Worm (Caenorhabditis elegans): ENCODE results near the gene rpn-6.1.

The rpn-6.1 gene

DNA sequence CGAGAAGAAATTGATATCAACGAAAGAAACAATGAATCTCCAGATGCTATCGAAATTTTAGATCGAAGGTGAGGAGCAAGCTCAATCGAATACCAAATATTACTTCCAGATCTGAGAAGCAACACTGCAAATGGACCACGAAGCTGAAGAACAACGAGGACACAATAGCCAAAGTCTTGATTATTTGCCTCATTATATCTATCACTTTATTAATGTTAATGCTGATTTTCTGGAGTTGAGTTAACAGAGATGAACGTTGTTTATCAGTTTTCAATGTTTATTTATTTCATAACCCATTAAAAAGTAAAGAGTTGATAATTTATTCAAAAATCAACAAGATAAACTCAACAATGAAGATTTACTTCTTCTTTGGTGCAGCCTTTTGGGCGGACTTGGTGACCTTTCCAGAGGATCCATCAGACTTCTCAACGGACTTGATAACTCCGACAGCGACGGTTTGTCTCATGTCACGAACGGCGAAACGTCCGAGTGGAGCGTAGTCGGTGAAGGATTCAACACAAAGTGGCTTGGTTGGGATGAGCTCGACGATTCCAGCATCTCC, 8.1 kb upstream of the rpn-6.1 start (continued):
- TF ChIP-seq dmd-9 (GFP tag; IDR thresholded peaks at IDR 0.05): no peak
- no peak for TF ChIP-seq mdl-1 (tag; optimal IDR thresholded peaks at IDR 0.05)
- TF ChIP-seq zip-2 (tag; optimal IDR thresholded peaks at IDR 0.05): no peak
- no peak for TF ChIP-seq aly-2 (tag; optimal IDR thresholded peaks at IDR 0.05)
- no peak for TF ChIP-seq unc-62 (GFP tag; optimal IDR thresholded peaks at IDR 0.05 in 1 of 2)
- TF ChIP-seq unc-62 (tag; optimal IDR thresholded peaks at IDR 0.05): no peak
- TF ChIP-seq lsy-2 (tag; optimal IDR thresholded peaks at IDR 0.05): peak in 1 of 2 experiments; percentile 52
- TF ChIP-seq attf-4 (tag; optimal IDR thresholded peaks at IDR 0.05): no peak
- no peak for TF ChIP-seq nhr-11 (tag; optimal IDR thresholded peaks at IDR 0.05)
- TF ChIP-seq nhr-41 (GFP tag; IDR thresholded peaks at IDR 0.05): no peak
- no peak for TF ChIP-seq ama-1 (optimal IDR thresholded peaks at IDR 0.05)
- TF ChIP-seq lin-1 (GFP tag; IDR thresholded peaks at IDR 0.05): peak; percentile 27; the same call in 1 of the 2 replicates
- TF ChIP-seq ceh-20 (GFP tag; IDR thresholded peaks at IDR 0.05): no peak
- no peak for TF ChIP-seq vab-7 (GFP tag; IDR thresholded peaks at IDR 0.05)
- no peak for TF ChIP-seq F44E2.7 (GFP tag; IDR thresholded peaks at IDR 0.05)
- no peak for TF ChIP-seq dmd-6 (GFP tag; IDR thresholded peaks at IDR 0.05)
- TF ChIP-seq D1046.2 (GFP tag; IDR thresholded peaks at IDR 0.05): no peak
- TF ChIP-seq tra-1 (GFP tag; IDR thresholded peaks at IDR 0.05): peak; percentile 28; the same call in 1 of the 2 replicates
- peak; percentile 37 for TF ChIP-seq mes-2 (tag; optimal IDR thresholded peaks at IDR 0.05; ENCODE audit: poor library complexity, severe bottlenecking)
- no peak for TF ChIP-seq F10B5.3 (tag; optimal IDR thresholded peaks at IDR 0.05)
- no peak for TF ChIP-seq set-16 (GFP tag; IDR thresholded peaks at IDR 0.05)
- TF ChIP-seq dmd-8 (GFP tag; IDR thresholded peaks at IDR 0.05): no peak
- no peak for TF ChIP-seq ztf-11 (tag; optimal IDR thresholded peaks at IDR 0.05)
- no peak for TF ChIP-seq cey-2 (tag; optimal IDR thresholded peaks at IDR 0.05; ENCODE audit: borderline replicate concordance, insufficient read depth)
- TF ChIP-seq jun-1 (tag; optimal IDR thresholded peaks at IDR 0.05): no peak
- no peak for TF ChIP-seq daf-8 (GFP tag; IDR thresholded peaks at IDR 0.05)
- no peak for TF ChIP-seq lin-39 (tag; optimal IDR thresholded peaks at IDR 0.05)
- no peak for TF ChIP-seq hlh-30 (tag; optimal IDR thresholded peaks at IDR 0.05; ENCODE audit: insufficient read depth)
- TF ChIP-seq nhr-25 (tag; optimal IDR thresholded peaks at IDR 0.05; ENCODE audit: borderline replicate concordance, insufficient read depth): no peak
- TF ChIP-seq ztf-7 (tag; optimal IDR thresholded peaks at IDR 0.05): no peak
- peak; percentile 17 for TF ChIP-seq lin-13 (GFP tag; optimal IDR thresholded peaks at IDR 0.05)
- no peak for TF ChIP-seq ceh-44 (GFP tag; IDR thresholded peaks at IDR 0.05)
- no peak for TF ChIP-seq nhr-42 (GFP tag; IDR thresholded peaks at IDR 0.05)
- no peak for TF ChIP-seq F26F4.8 (GFP tag; conservative IDR thresholded peaks at IDR 0.05)
- TF ChIP-seq gei-8 (GFP tag; optimal IDR thresholded peaks at IDR 0.05): no peak
- TF ChIP-seq skn-1 (tag; optimal IDR thresholded peaks at IDR 0.05): no peak
- no peak for TF ChIP-seq lin-29 (GFP tag; IDR thresholded peaks at IDR 0.05)
- TF ChIP-seq lin-38 (GFP tag; IDR thresholded peaks at IDR 0.05): peak; percentile 70
- no peak; a peak in 1 of 4 replicates for TF ChIP-seq madf-5 (GFP tag; IDR thresholded peaks at IDR 0.05)
- TF ChIP-seq ZK337.2 (GFP tag; IDR thresholded peaks at IDR 0.05): no peak
- no peak for TF ChIP-seq saeg-2 (GFP tag; IDR thresholded peaks at IDR 0.05)
- TF ChIP-seq unc-130 (GFP tag; optimal IDR thresholded peaks at IDR 0.05): peak; percentile 76
- TF ChIP-seq ceh-28 (tag; optimal IDR thresholded peaks at IDR 0.05): no peak
- TF ChIP-seq Y105C5A.15 (GFP tag; IDR thresholded peaks at IDR 0.05): no peak
- no peak for TF ChIP-seq mdt-29 (GFP tag; IDR thresholded peaks at IDR 0.05)
- TF ChIP-seq zip-11 (GFP tag; IDR thresholded peaks at IDR 0.05): no peak
- TF ChIP-seq rbr-2 (tag; optimal IDR thresholded peaks at IDR 0.05): no peak
- peak; percentile 44 for TF ChIP-seq Y5F2A.4 (GFP tag; optimal IDR thresholded peaks at IDR 0.05)
- TF ChIP-seq nhr-6 (tag; optimal IDR thresholded peaks at IDR 0.05): no peak
- no peak for TF ChIP-seq zag-1 (tag; optimal IDR thresholded peaks at IDR 0.05)
- TF ChIP-seq fos-1 (tag; optimal IDR thresholded peaks at IDR 0.05): no peak
- TF ChIP-seq sdz-12 (GFP tag; optimal IDR thresholded peaks at IDR 0.05): no peak

All from whole organism, L4 larva.